Worm (Caenorhabditis elegans): Measurements from ENCODE around the gene T26G10.3.

T26G10.3 gene

ce11 chrIII:9406600-9406999 is 6.6 kb downstream of the T26G10.3 start, which contains the start of gene T26G10.1 (continued):
- TF ChIP-seq mml-1 (tag; optimal IDR thresholded peaks at IDR 0.05) (no peak), ztf-11 (tag; optimal IDR thresholded peaks at IDR 0.05) (no peak), ceh-82 (tag; optimal IDR thresholded peaks at IDR 0.05) (no peak), nhr-43 (tag; optimal IDR thresholded peaks at IDR 0.05; ENCODE audit: poor library complexity, severe bottlenecking) (peak; percentile 59), nhr-76 (tag; optimal IDR thresholded peaks at IDR 0.05) (no peak), nhr-11 (tag; optimal IDR thresholded peaks at IDR 0.05) (no peak)

ce11 chrIII:9401036-9401435 is 12.2 kb downstream of the T26G10.3 start, which contains the start of gene nlp-48:
nlp-48 (minus strand) TSS chrIII:9401136.
- TF ChIP-seq egl-27 (tag; optimal IDR thresholded peaks at IDR 0.05), result no peak
- no peak for TF ChIP-seq aly-2 (tag; optimal IDR thresholded peaks at IDR 0.05)
- TF ChIP-seq jun-1 (tag; optimal IDR thresholded peaks at IDR 0.05), result no peak
- TF ChIP-seq ceh-82 (tag; optimal IDR thresholded peaks at IDR 0.05), result no peak
- no peak for TF ChIP-seq nhr-28 (tag; optimal IDR thresholded peaks at IDR 0.05)
- no peak for TF ChIP-seq ama-1 (optimal IDR thresholded peaks at IDR 0.05)
- TF ChIP-seq nhr-77 (tag; optimal IDR thresholded peaks at IDR 0.05), result no peak
- TF ChIP-seq fkh-10 (GFP tag; optimal IDR thresholded peaks at IDR 0.05), result no peak
- no peak for TF ChIP-seq ceh-9 (tag; optimal IDR thresholded peaks at IDR 0.05)

ce11 chrIII:9393114-9393780 is 20.0 kb downstream of the T26G10.3 start, which contains the start of the genes gpr-2 and rgr-1:
gpr-2 (minus strand) TSS chrIII:9393164.
rgr-1 (plus strand) TSS chrIII:9393730.
- TF ChIP-seq nfya-1 (tag; optimal IDR thresholded peaks at IDR 0.05; ENCODE audit: insufficient read depth) (peak; percentile 53), snpc-4 (tag; optimal IDR thresholded peaks at IDR 0.05) (peak; percentile 35), mdl-1 (tag; optimal IDR thresholded peaks at IDR 0.05) (no peak), ama-1 (optimal IDR thresholded peaks at IDR 0.05) (no peak), ZK546.5 (tag; optimal IDR thresholded peaks at IDR 0.05) (no peak), hmg-11 (tag; optimal IDR thresholded peaks at IDR 0.05) (peak; percentile 36), fkh-2 (tag; optimal IDR thresholded peaks at IDR 0.05) (no peak), lin-15B (tag; optimal IDR thresholded peaks at IDR 0.05) (peak; percentile 46), skn-1 (tag; optimal IDR thresholded peaks at IDR 0.05) (peak; percentile 29), pha-4 (tag; optimal IDR thresholded peaks at IDR 0.05) (peak; percentile 47), nhr-23 (tag; optimal IDR thresholded peaks at IDR 0.05) (peak; percentile 38), elt-1 (tag; optimal IDR thresholded peaks at IDR 0.05) (no peak)

ce11 chrIII:9390924-9391323 is 22.3 kb downstream of the T26G10.3 start:
- peak; percentile 2 for TF ChIP-seq mdl-1 (tag; optimal IDR thresholded peaks at IDR 0.05)
- no peak for TF ChIP-seq egl-27 (tag; optimal IDR thresholded peaks at IDR 0.05)
- peak; percentile 9 for TF ChIP-seq lin-39 (tag; optimal IDR thresholded peaks at IDR 0.05)
- peak; percentile 34 for TF ChIP-seq nfya-1 (tag; optimal IDR thresholded peaks at IDR 0.05; ENCODE audit: insufficient read depth)

ce11 chrIII:9390007-9390406 is 23.2 kb downstream of the T26G10.3 start, which contains the start of gene slc-17.2:
slc-17.2 (minus strand) TSS chrIII:9390107.
- TF ChIP-seq fkh-10 (GFP tag; optimal IDR thresholded peaks at IDR 0.05), result peak; percentile 7
- TF ChIP-seq lin-15B (tag; optimal IDR thresholded peaks at IDR 0.05), result no peak

ce11 chrIII:9385543-9385942 is 27.7 kb downstream of the T26G10.3 start, which contains the start of gene C38C10.3:
C38C10.3 (minus strand) TSS chrIII:9385643.
- TF ChIP-seq ZK546.5 (tag; optimal IDR thresholded peaks at IDR 0.05) (no peak), eor-1 (tag; optimal IDR thresholded peaks at IDR 0.05) (no peak), zag-1 (tag; optimal IDR thresholded peaks at IDR 0.05) (no peak)

- TF ChIP-seq sea-2 (GFP tag; optimal IDR thresholded peaks at IDR 0.05) (no peak), pha-4 (tag; optimal IDR thresholded peaks at IDR 0.05) (no peak), tbx-2 (tag; optimal IDR thresholded peaks at IDR 0.05) (no peak), nhr-237 (tag; optimal IDR thresholded peaks at IDR 0.05) (no peak), ztf-4 (tag; optimal IDR thresholded peaks at IDR 0.05) (no peak), R02D3.7 (tag; optimal IDR thresholded peaks at IDR 0.05) (no peak), ZK546.5 (tag; optimal IDR thresholded peaks at IDR 0.05) (no peak), nhr-23 (tag; optimal IDR thresholded peaks at IDR 0.05) (no peak), jun-1 (tag; optimal IDR thresholded peaks at IDR 0.05) (no peak), fkh-10 (GFP tag; optimal IDR thresholded peaks at IDR 0.05) (no peak)
These were observed 29.7 kb downstream of the T26G10.3 start, which contains the start of gene tkr-1 for ce11 chrIII:9383496-9383895. tkr-1 (plus strand) TSS chrIII:9383796.

Data from whole organism, L3 larva.